Fruit fly (Drosophila melanogaster): Measurements from ENCODE around the gene atk.

dm6 chr3L:20447337-20447736 is 17.3 kb downstream of the atk start:
- TF ChIP-seq CG10669 (GFP tag; optimal IDR thresholded peaks at IDR 0.05) (no peak), CG3032 (tag; optimal IDR thresholded peaks at IDR 0.05) (no peak), Sox15 (GFP tag; optimal IDR thresholded peaks at IDR 0.05) (no peak), CG11762 (GFP tag; optimal IDR thresholded peaks at IDR 0.05; ENCODE audit: insufficient read depth) (no peak), Blimp-1 (GFP tag; optimal IDR thresholded peaks at IDR 0.05) (no peak), CG6792 (GFP tag; optimal IDR thresholded peaks at IDR 0.05) (no peak), CG15336 (GFP tag; IDR thresholded peaks at IDR 0.05) (peak; percentile 45), CG1621 (tag; optimal IDR thresholded peaks at IDR 0.05) (no peak)
